Fruit fly (Drosophila melanogaster): ENCODE data around the gene CG13999.

DNA sequence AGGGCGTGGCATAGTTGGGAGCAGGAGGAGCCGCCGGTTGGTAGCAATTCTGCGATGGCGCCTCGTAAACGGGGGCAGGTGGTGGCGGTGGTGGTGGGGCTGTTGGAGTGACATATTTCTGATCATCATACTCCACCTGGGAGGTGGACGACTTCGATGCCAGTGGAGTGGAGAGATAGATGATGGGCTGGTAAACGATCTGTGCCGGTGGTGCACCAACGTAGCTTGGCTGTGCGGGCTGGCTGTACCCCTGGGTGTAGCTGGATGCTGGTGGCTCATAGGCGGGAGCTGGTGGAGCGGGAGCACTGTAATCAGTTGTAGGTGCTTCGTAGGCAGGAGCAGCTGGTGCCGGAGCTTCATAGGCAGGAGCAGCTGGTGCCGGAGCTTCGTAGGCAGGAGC lies 7.0 kb upstream of the CG13999 start:
- TF ChIP-seq Dll (optimal IDR thresholded peaks at IDR 0.05) = no peak
- TF ChIP-seq EcR (GFP tag; optimal IDR thresholded peaks at IDR 0.05) = no peak
- TF ChIP-seq pan (optimal IDR thresholded peaks at IDR 0.05) = no peak
- TF ChIP-seq psq (optimal IDR thresholded peaks at IDR 0.05) = no peak
